Worm (Caenorhabditis elegans): Measurements from ENCODE around the gene K09F6.9.

- no peak for TF ChIP-seq mxl-1 (tag; optimal IDR thresholded peaks at IDR 0.05)
- no peak for TF ChIP-seq ceh-100 (GFP tag; IDR thresholded peaks at IDR 0.05)
- no peak for TF ChIP-seq ZK185.1 (tag; optimal IDR thresholded peaks at IDR 0.05; ENCODE audit: poor library complexity, severe bottlenecking)
- no peak for TF ChIP-seq ztf-18 (tag; optimal IDR thresholded peaks at IDR 0.05)
- TF ChIP-seq C06A6.2 (GFP tag; conservative IDR thresholded peaks at IDR 0.05) = no peak
- no peak for TF ChIP-seq tbx-9 (tag; optimal IDR thresholded peaks at IDR 0.05; ENCODE audit: borderline replicate concordance)
- no peak for TF ChIP-seq lag-1 (GFP tag; IDR thresholded peaks at IDR 0.05)
- no peak for TF ChIP-seq egrh-3 (GFP tag; IDR thresholded peaks at IDR 0.05)
- no peak for TF ChIP-seq lin-40 (tag; optimal IDR thresholded peaks at IDR 0.05)
- TF ChIP-seq sea-2 (GFP tag; IDR thresholded peaks at IDR 0.05) = no peak
Observed at ce11 chrII:2324956-2325355, 42.5 kb upstream of the K09F6.9 start, which contains the start of gene ZK1240.11.
